Fruit fly (Drosophila melanogaster) whole organism, embryonic: ENCODE data around the gene CG46310.

Source experiments
- Adf1 ChIP-seq: fragments of 200-800 bp; sonication (Bioruptor generic); IDR thresholded peaks from 2 replicates; pipeline ENCODE4 v1.3.6; 2022; ENCODE audit warnings: missing biosample characterization, missing genetic modification characterization
- Atf6 ChIP-seq: fragments of 200-800 bp; sonication (Bioruptor generic); IDR thresholded peaks from 2 replicates; pipeline ENCODE4 v1.3.6; 2022; ENCODE audit warnings: missing biosample characterization, missing genetic modification characterization
- Blimp-1 ChIP-seq: fragments of 200-800 bp; sonication (Bioruptor generic); optimal IDR thresholded peaks from 3 replicates; lab custom pipeline; 2018; ENCODE audit warnings: missing biosample characterization, missing genetic modification characterization, mild to moderate bottlenecking, moderate library complexity, missing genetic modification reagents
- CG11456 ChIP-seq: fragments of 200-800 bp; sonication (Bioruptor generic); IDR thresholded peaks from 3 replicates; pipeline ENCODE4 v1.3.6; 2022; ENCODE audit warnings: missing biosample characterization, missing genetic modification characterization
- CG11695 ChIP-seq: fragments of 200-800 bp; sonication (Bioruptor generic); IDR thresholded peaks from 3 replicates; pipeline ENCODE4 v1.3.6; 2022; ENCODE audit warnings: missing biosample characterization, missing genetic modification characterization
- CG12155 ChIP-seq: fragments of 200-800 bp; sonication (Bioruptor generic); optimal IDR thresholded peaks from 3 replicates; lab custom pipeline; 2016; ENCODE audit warnings: missing biosample characterization, missing genetic modification characterization
- CG2678 ChIP-seq: fragments of 200-800 bp; sonication (Bioruptor generic); optimal IDR thresholded peaks from 3 replicates; lab custom pipeline; 2019; ENCODE audit warnings: missing biosample characterization, mild to moderate bottlenecking, missing genetic modification characterization, moderate library complexity
- CG3281 ChIP-seq: fragments of 200-800 bp; sonication (Bioruptor generic); optimal IDR thresholded peaks from 3 replicates; lab custom pipeline; 2017; ENCODE audit warnings: missing biosample characterization, mild to moderate bottlenecking, missing genetic modification characterization
- CG34376 ChIP-seq: fragments of 200-800 bp; sonication (Bioruptor generic); optimal IDR thresholded peaks from 2 replicates; lab custom pipeline; 2018; ENCODE audit warnings: missing biosample characterization, mild to moderate bottlenecking, missing genetic modification characterization
- CG4854 ChIP-seq: fragments of 200-800 bp; sonication (Bioruptor generic); optimal IDR thresholded peaks from 2 replicates; lab custom pipeline; 2016; ENCODE audit warnings: missing biosample characterization, missing genetic modification characterization, inconsistent platforms
- CG6175 ChIP-seq: fragments of 200-800 bp; sonication (Bioruptor generic); IDR thresholded peaks from 3 replicates; pipeline ENCODE4 v1.3.6; 2022; ENCODE audit warnings: missing biosample characterization, missing genetic modification characterization
- CG7963 ChIP-seq: fragments of 200-800 bp; sonication (Bioruptor generic); IDR thresholded peaks from 3 replicates; pipeline ENCODE4 v1.3.6; 2022; ENCODE audit warnings: missing biosample characterization, missing genetic modification characterization; ENCODE audit not compliant: partially characterized antibody
- HLH3B ChIP-seq: fragments of 200-800 bp; sonication (Bioruptor generic); IDR thresholded peaks from 2 replicates; pipeline ENCODE4 v1.3.6; 2022; ENCODE audit warnings: missing biosample characterization, missing genetic modification characterization
- Hey ChIP-seq: fragments of 200-800 bp; sonication (Bioruptor generic); optimal IDR thresholded peaks from 3 replicates; lab custom pipeline; 2018; ENCODE audit warnings: missing biosample characterization, mild to moderate bottlenecking, missing genetic modification characterization
- Nf-YB ChIP-seq: fragments of 200-800 bp; sonication (Bioruptor generic); optimal IDR thresholded peaks from 3 replicates; lab custom pipeline; 2019; ENCODE audit warnings: missing biosample characterization, mild to moderate bottlenecking, missing genetic modification characterization, moderate library complexity
- Nf-YC ChIP-seq: fragments of 200-800 bp; optimal IDR thresholded peaks from 3 replicates; lab custom pipeline; 2019; ENCODE audit warnings: missing biosample characterization, mild to moderate bottlenecking, missing genetic modification characterization, moderate library complexity
- PHDP ChIP-seq: fragments of 200-800 bp; sonication (Bioruptor generic); optimal IDR thresholded peaks from 3 replicates; lab custom pipeline; 2018; ENCODE audit warnings: missing biosample characterization, mild to moderate bottlenecking, missing genetic modification characterization, moderate library complexity
- Pdp1 ChIP-seq, 2 experiments: fragments of 200-800 bp; sonication (Bioruptor generic); optimal IDR thresholded peaks; 3 replicates each; lab custom pipeline; 2016; ENCODE audit warnings: missing biosample characterization in 2 of 2, missing genetic modification characterization in 2 of 2, mild to moderate bottlenecking in 1 of 2, moderate library complexity in 1 of 2
- Six4 ChIP-seq: fragments of 200-800 bp; sonication (Bioruptor generic); optimal IDR thresholded peaks from 2 replicates; lab custom pipeline; 2016; ENCODE audit warnings: missing biosample characterization, missing genetic modification characterization
- Xrp1 ChIP-seq: fragments of 200-800 bp; sonication (Bioruptor generic); IDR thresholded peaks from 2 replicates; pipeline ENCODE4 v1.3.6; 2022; ENCODE audit warnings: missing biosample characterization, missing genetic modification characterization
- ac ChIP-seq: fragments of 200-800 bp; sonication (Bioruptor generic); optimal IDR thresholded peaks from 3 replicates; lab custom pipeline; 2017; ENCODE audit warnings: missing biosample characterization, mild to moderate bottlenecking, missing genetic modification characterization
- az2 ChIP-seq: fragments of 200-800 bp; sonication (Bioruptor generic); optimal IDR thresholded peaks from 3 replicates; lab custom pipeline; 2016; ENCODE audit warnings: missing biosample characterization, missing genetic modification characterization
- cg ChIP-seq: fragments of 200-800 bp; sonication (Bioruptor generic); optimal IDR thresholded peaks from 3 replicates; lab custom pipeline; 2019; ENCODE audit warnings: missing biosample characterization, mild to moderate bottlenecking, missing genetic modification characterization, moderate library complexity
- crol ChIP-seq: fragments of 200-800 bp; sonication (Bioruptor generic); IDR thresholded peaks from 2 replicates; pipeline ENCODE4 v1.3.6; 2022; ENCODE audit warnings: missing biosample characterization, missing genetic modification characterization
- cwo ChIP-seq: fragments of 200-800 bp; sonication (Bioruptor generic); optimal IDR thresholded peaks from 3 replicates; lab custom pipeline; 2017; ENCODE audit warnings: missing biosample characterization, missing genetic modification characterization, mild to moderate bottlenecking, moderate library complexity, missing genetic modification reagents
- disco-r ChIP-seq: fragments of 200-800 bp; sonication (Bioruptor generic); optimal IDR thresholded peaks from 2 replicates; lab custom pipeline; 2016; ENCODE audit warnings: missing biosample characterization, missing genetic modification characterization
- exex ChIP-seq: fragments of 200-800 bp; sonication (Bioruptor generic); optimal IDR thresholded peaks from 4 replicates; lab custom pipeline; 2018; ENCODE audit warnings: missing biosample characterization, mild to moderate bottlenecking, missing genetic modification characterization, moderate library complexity
- gem ChIP-seq: fragments of 200-800 bp; sonication (Bioruptor generic); optimal IDR thresholded peaks from 2 replicates; lab custom pipeline; 2019; ENCODE audit warnings: missing biosample characterization, mild to moderate bottlenecking, missing genetic modification characterization, moderate library complexity
- grn ChIP-seq: fragments of 200-800 bp; sonication (Bioruptor generic); optimal IDR thresholded peaks from 3 replicates; lab custom pipeline; 2017; ENCODE audit warnings: missing biosample characterization, missing genetic modification characterization
- ham ChIP-seq: fragments of 200-800 bp; sonication (Bioruptor generic); IDR thresholded peaks from 2 replicates; pipeline ENCODE4 v1.3.6; 2022; ENCODE audit warnings: missing biosample characterization, missing genetic modification characterization
- hb ChIP-seq: fragments of 200-800 bp; sonication (Bioruptor generic); IDR thresholded peaks from 3 replicates; pipeline ENCODE4 v1.3.6; 2022; ENCODE audit warnings: missing biosample characterization, missing genetic modification characterization; ENCODE audit not compliant: partially characterized antibody
- hth ChIP-seq: fragments of >200 bp; optimal IDR thresholded peaks from 2 replicates; lab custom pipeline; 2017; ENCODE audit warnings: inconsistent platforms
- inv ChIP-seq: fragments of 200-800 bp; sonication (Bioruptor generic); IDR thresholded peaks from 2 replicates; pipeline ENCODE4 v1.3.6; 2022; ENCODE audit warnings: missing biosample characterization, missing genetic modification characterization; ENCODE audit not compliant: partially characterized antibody
- lbe ChIP-seq: fragments of 200-800 bp; sonication (Bioruptor generic); optimal IDR thresholded peaks from 2 replicates; lab custom pipeline; 2016; ENCODE audit warnings: missing biosample characterization, mild to moderate bottlenecking, missing genetic modification characterization
- nmo ChIP-seq: fragments of 200-800 bp; sonication (Bioruptor generic); optimal IDR thresholded peaks from 2 replicates; lab custom pipeline; 2018; ENCODE audit warnings: missing biosample characterization, mild to moderate bottlenecking, missing genetic modification characterization, moderate library complexity
- nom ChIP-seq: fragments of 200-800 bp; sonication (Bioruptor generic); optimal IDR thresholded peaks from 2 replicates; lab custom pipeline; 2017; ENCODE audit warnings: missing biosample characterization, missing genetic modification characterization, mild to moderate bottlenecking, moderate library complexity, missing genetic modification reagents
- phol ChIP-seq: fragments of 200-800 bp; sonication (Bioruptor generic); optimal IDR thresholded peaks from 3 replicates; lab custom pipeline; 2018; ENCODE audit warnings: missing biosample characterization, mild to moderate bottlenecking, missing genetic modification characterization, moderate library complexity
- rib ChIP-seq: fragments of 200-800 bp; sonication (Bioruptor generic); IDR thresholded peaks from 2 replicates; pipeline ENCODE4 v1.3.6; 2022; ENCODE audit warnings: missing biosample characterization, missing genetic modification characterization
- sens ChIP-seq: fragments of 200-800 bp; sonication (Bioruptor generic); peaks from one replicate; lab custom pipeline; 2016; ENCODE audit warnings: missing biosample characterization, missing genetic modification characterization
- seq ChIP-seq: fragments of 200-800 bp; sonication (Bioruptor generic); IDR thresholded peaks from 2 replicates; pipeline ENCODE4 v1.3.6; 2022; ENCODE audit warnings: missing biosample characterization, missing genetic modification characterization
- so ChIP-seq: fragments of 200-800 bp; sonication (Bioruptor generic); IDR thresholded peaks from 3 replicates; pipeline ENCODE4 v1.3.6; 2022; ENCODE audit warnings: missing biosample characterization, missing genetic modification characterization
- sob ChIP-seq: fragments of 200-800 bp; sonication (Bioruptor generic); IDR thresholded peaks from 2 replicates; pipeline ENCODE4 v1.3.6; 2022; ENCODE audit warnings: missing biosample characterization, missing genetic modification characterization
- stc ChIP-seq: fragments of 200-800 bp; sonication (Bioruptor generic); IDR thresholded peaks from 2 replicates; pipeline ENCODE4 v1.3.6; 2022; ENCODE audit warnings: missing biosample characterization, missing genetic modification characterization
- sug ChIP-seq: fragments of 200-800 bp; optimal IDR thresholded peaks from 2 replicates; lab custom pipeline; 2019; ENCODE audit warnings: missing biosample characterization, mild to moderate bottlenecking, missing genetic modification characterization, moderate library complexity
- tgo ChIP-seq: fragments of 200-800 bp; sonication (Bioruptor generic); IDR thresholded peaks from 3 replicates; pipeline ENCODE4 v1.3.6; 2022; ENCODE audit warnings: missing biosample characterization, missing genetic modification characterization
- unc-4 ChIP-seq: fragments of 200-800 bp; sonication (Bioruptor generic); IDR thresholded peaks from 2 replicates; pipeline ENCODE4 v1.3.6; 2022; ENCODE audit warnings: missing biosample characterization, missing genetic modification characterization; ENCODE audit not compliant: partially characterized antibody

CG46310 gene

DNA sequence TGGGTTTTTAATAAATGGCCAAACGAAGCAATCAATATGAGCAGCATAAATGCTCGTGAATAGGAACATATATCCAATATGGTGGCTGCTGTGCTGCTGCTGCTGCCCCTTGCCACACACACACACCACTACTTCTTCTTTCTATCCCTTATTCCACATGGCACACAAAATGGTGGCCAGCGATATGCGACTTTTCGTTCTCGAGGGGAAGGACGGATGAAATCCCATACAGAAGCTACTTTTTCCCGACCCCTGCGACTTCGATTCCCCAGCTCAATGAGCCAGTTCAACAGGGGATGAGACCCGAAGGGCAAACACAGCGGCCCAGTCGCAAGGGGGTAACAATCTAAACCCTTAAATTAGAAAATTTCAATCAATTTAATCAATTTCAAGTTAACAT lies 33.6 kb downstream of the CG46310 start:
- TF ChIP-seq hb (GFP tag; lab: Robert Waterston, UW) (no peak), phol (tag; lab: Kevin White, UChicago) (peak; percentile 40), Nf-YC (peak; percentile 76), cg (peak; percentile 40), disco-r (GFP tag; lab: Kevin White, UChicago) (no peak), seq (GFP tag; lab: Robert Waterston, UW) (peak; percentile 76; the same call in 1 of the 2 replicates), Nf-YB (GFP tag; lab: Kevin White, UChicago) (peak; percentile 71)

DNA sequence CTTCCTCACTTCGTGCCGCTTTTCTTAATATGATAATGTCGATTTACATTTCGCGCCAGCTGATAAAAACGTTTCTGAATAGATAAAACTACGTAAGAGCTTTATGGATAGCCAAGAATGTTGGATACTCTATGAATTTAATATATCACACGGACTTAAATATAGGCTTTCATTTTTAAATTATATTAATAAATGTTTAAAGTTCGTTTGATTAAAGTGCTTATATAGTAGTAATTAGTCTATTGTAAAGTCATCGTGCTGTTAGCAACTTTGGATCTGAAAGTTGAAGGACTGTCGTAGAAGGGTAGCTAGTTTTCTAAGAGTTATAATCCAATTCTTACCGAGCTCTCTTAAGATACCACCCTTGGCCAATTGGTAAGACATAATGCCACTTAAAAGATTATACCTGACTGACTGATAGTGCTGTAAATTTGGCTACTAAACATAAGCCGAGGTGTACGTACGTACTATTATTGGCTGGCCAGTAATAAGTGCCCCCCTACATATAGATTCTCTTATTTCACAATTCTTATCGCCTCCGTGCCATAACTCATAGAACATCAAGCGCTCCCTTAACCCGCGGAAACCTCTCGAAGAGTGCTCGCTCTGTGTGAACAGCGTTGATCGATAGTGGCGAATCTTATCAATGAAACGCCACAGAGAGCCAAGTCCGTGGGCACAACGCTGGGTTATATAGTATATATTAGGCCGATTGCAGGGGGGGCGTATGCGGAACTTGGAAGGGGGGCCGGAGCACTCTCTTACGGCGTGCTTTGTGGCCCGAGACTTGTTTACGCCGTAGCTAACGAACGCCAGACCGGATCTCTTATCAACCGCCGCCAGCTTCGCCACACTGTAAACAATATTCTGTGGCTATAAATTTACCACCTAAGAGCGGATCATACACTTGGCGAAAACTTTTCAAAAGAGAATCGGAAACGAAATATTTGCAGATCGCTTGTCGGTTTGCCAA lies 36.9 kb downstream of the CG46310 start:
- peak; percentile 55 for TF ChIP-seq Atf6 (GFP tag; lab: Robert Waterston, UW)
- TF ChIP-seq inv (GFP tag; lab: Robert Waterston, UW) = no peak
- TF ChIP-seq az2 (GFP tag; lab: Kevin White, UChicago) = no peak
- TF ChIP-seq CG3281 (GFP tag; lab: Kevin White, UChicago) = peak; percentile 30
- TF ChIP-seq CG2678 = peak; percentile 21
- peak; percentile 6 for TF ChIP-seq CG12155
- peak; percentile 60 for TF ChIP-seq nom (GFP tag; lab: Kevin White, UChicago)
- peak in 1 of 2 experiments; percentile 90 for TF ChIP-seq Pdp1 (GFP tag; optimal IDR thresholded peaks at IDR 0.05; lab: Kevin White, UChicago)
- TF ChIP-seq ac (GFP tag; lab: Kevin White, UChicago) = no peak
- peak; percentile 37 for TF ChIP-seq sens (GFP tag; lab: Kevin White, UChicago)
- TF ChIP-seq stc (GFP tag; lab: Robert Waterston, UW) = 0 out of 2 replicates have a peak, but pooled peaks have one; percentile 17
- 0 out of 2 replicates have a peak, but pooled peaks have one; percentile 9 for TF ChIP-seq Xrp1 (GFP tag; lab: Robert Waterston, UW)
- 0 out of 3 replicates have a peak, but pooled peaks have one; percentile 43 for TF ChIP-seq CG11695
- TF ChIP-seq sob (GFP tag; lab: Robert Waterston, UW) = peak; percentile 49
- TF ChIP-seq HLH3B = 0 out of 2 replicates have a peak, but pooled peaks have one; percentile 9
- peak; percentile 95 for TF ChIP-seq CG34376 (GFP tag; lab: Kevin White, UChicago)
- peak; percentile 17 for TF ChIP-seq Six4 (GFP tag; lab: Kevin White, UChicago)
- TF ChIP-seq Hey (tag; lab: Kevin White, UChicago) = peak; percentile 41
- 0 out of 3 replicates have a peak, but pooled peaks have one; percentile 10 for TF ChIP-seq CG11456 (GFP tag; lab: Robert Waterston, UW)
- TF ChIP-seq CG6175 (GFP tag; lab: Robert Waterston, UW) = no peak
- peak; percentile 10 for TF ChIP-seq nmo (GFP tag; lab: Kevin White, UChicago)
- TF ChIP-seq sug (tag; lab: Kevin White, UChicago) = peak; percentile 100
- TF ChIP-seq so (GFP tag; lab: Robert Waterston, UW) = 0 out of 3 replicates have a peak, but pooled peaks have one; percentile 41
- no peak for TF ChIP-seq rib
- peak; percentile 38 for TF ChIP-seq gem (tag; lab: Kevin White, UChicago)
- TF ChIP-seq Adf1 (GFP tag; lab: Robert Waterston, UW) = peak; percentile 47; the same call in 1 of the 2 replicates
- no peak for TF ChIP-seq CG4854 (GFP tag; lab: Kevin White, UChicago)
- peak; percentile 27 for TF ChIP-seq cwo
- TF ChIP-seq lbe (GFP tag; lab: Kevin White, UChicago) = no peak
- TF ChIP-seq ham (GFP tag; lab: Robert Waterston, UW) = no peak
- TF ChIP-seq grn (GFP tag; lab: Kevin White, UChicago) = peak; percentile 60
- peak; percentile 75 for TF ChIP-seq exex
- TF ChIP-seq PHDP (tag; lab: Kevin White, UChicago) = peak; percentile 3
- no peak for TF ChIP-seq tgo (GFP tag; lab: Robert Waterston, UW)
- TF ChIP-seq hth (lab: Kevin White, UChicago) = no peak
- no peak for TF ChIP-seq Blimp-1 (GFP tag; lab: Kevin White, UChicago)
- TF ChIP-seq Nf-YB (GFP tag; lab: Kevin White, UChicago) = peak; percentile 59
- TF ChIP-seq CG7963 = no peak
- TF ChIP-seq unc-4 (GFP tag; lab: Robert Waterston, UW) = no peak
- peak; percentile 84 for TF ChIP-seq crol (GFP tag; lab: Robert Waterston, UW)
